Fruit fly (Drosophila melanogaster) whole organism, prepupa: ENCODE results near the gene Hipk.
A peak's percentile ranks its signal among the peaks of the same experiment; 100 is the strongest.

ENCODE experiments used
- Blimp-1 ChIP-seq: fragments of 200-800 bp; sonication (Bioruptor generic); optimal IDR thresholded peaks from 3 replicates; lab custom pipeline; 2017; ENCODE audit warnings: missing biosample characterization, missing genetic modification characterization, mild to moderate bottlenecking, moderate library complexity, missing genetic modification reagents
- CG10631 ChIP-seq: fragments of 200-800 bp; sonication (Bioruptor generic); optimal IDR thresholded peaks from 2 replicates; lab custom pipeline; 2016; ENCODE audit warnings: missing biosample characterization, missing genetic modification characterization
- CG11762 ChIP-seq: fragments of 200-800 bp; sonication (Bioruptor generic); optimal IDR thresholded peaks from 3 replicates; lab custom pipeline; 2016; ENCODE audit warnings: missing biosample characterization, missing genetic modification characterization; ENCODE audit not compliant: insufficient read depth
- CG11902 ChIP-seq: fragments of 200-800 bp; sonication (Bioruptor generic); optimal IDR thresholded peaks from 3 replicates; lab custom pipeline; 2016; ENCODE audit warnings: missing biosample characterization, missing genetic modification characterization
- CG15336 ChIP-seq: fragments of 200-800 bp; sonication (Bioruptor generic); IDR thresholded peaks from 2 replicates; pipeline ENCODE4 v1.3.6; 2022; ENCODE audit warnings: missing biosample characterization, missing genetic modification characterization
- CG1621 ChIP-seq: fragments of 200-800 bp; sonication (Bioruptor generic); optimal IDR thresholded peaks from 3 replicates; lab custom pipeline; 2018; ENCODE audit warnings: missing biosample characterization, mild to moderate bottlenecking, missing genetic modification characterization
- CG3032 ChIP-seq: fragments of 200-800 bp; optimal IDR thresholded peaks from 2 replicates; lab custom pipeline; 2019; ENCODE audit warnings: missing biosample characterization, mild to moderate bottlenecking, missing genetic modification characterization, moderate library complexity
- CG32006 ChIP-seq: fragments of 200-800 bp; sonication (Bioruptor generic); optimal IDR thresholded peaks from 3 replicates; lab custom pipeline; 2017; ENCODE audit warnings: missing biosample characterization, mild to moderate bottlenecking, missing genetic modification characterization
- CG3919 ChIP-seq: fragments of 200-800 bp; sonication (Bioruptor generic); optimal IDR thresholded peaks from 3 replicates; lab custom pipeline; 2016; ENCODE audit warnings: missing biosample characterization, missing genetic modification characterization
- CG4318 ChIP-seq: fragments of 200-800 bp; sonication (Bioruptor generic); optimal IDR thresholded peaks from 3 replicates; lab custom pipeline; 2017; ENCODE audit warnings: missing biosample characterization, mild to moderate bottlenecking, missing genetic modification characterization
- CG6163 ChIP-seq: fragments of 200-800 bp; sonication (Bioruptor generic); IDR thresholded peaks from 3 replicates; pipeline ENCODE4 v1.3.6; 2022; ENCODE audit warnings: missing biosample characterization, missing genetic modification characterization
- CG6276 ChIP-seq: fragments of 200-800 bp; sonication (Bioruptor generic); optimal IDR thresholded peaks from 2 replicates; lab custom pipeline; 2017; ENCODE audit warnings: missing biosample characterization, mild to moderate bottlenecking, missing genetic modification characterization
- CG6792 ChIP-seq: fragments of 200-800 bp; sonication (Bioruptor generic); optimal IDR thresholded peaks from 3 replicates; lab custom pipeline; 2016; ENCODE audit warnings: missing biosample characterization, missing genetic modification characterization
- CG6808 ChIP-seq: fragments of 200-800 bp; sonication (Bioruptor generic); optimal IDR thresholded peaks from 3 replicates; lab custom pipeline; 2017; ENCODE audit warnings: missing biosample characterization, missing genetic modification characterization, mild to moderate bottlenecking, moderate library complexity, missing genetic modification reagents
- CG6854 ChIP-seq: fragments of 200-800 bp; sonication (Bioruptor generic); optimal IDR thresholded peaks from 2 replicates; lab custom pipeline; 2017; ENCODE audit warnings: missing biosample characterization, mild to moderate bottlenecking, missing genetic modification characterization
- CG7368 ChIP-seq: fragments of 200-800 bp; sonication (Bioruptor generic); optimal IDR thresholded peaks from 3 replicates; lab custom pipeline; 2016; ENCODE audit warnings: missing biosample characterization, missing genetic modification characterization
- CG8119 ChIP-seq: fragments of 200-800 bp; sonication (Bioruptor generic); IDR thresholded peaks from 3 replicates; pipeline ENCODE4 v1.3.6; 2022; ENCODE audit warnings: missing biosample characterization, missing genetic modification characterization
- CG8319 ChIP-seq: fragments of 200-800 bp; sonication (Bioruptor generic); optimal IDR thresholded peaks from 3 replicates; lab custom pipeline; 2016; ENCODE audit warnings: missing biosample characterization, missing genetic modification characterization
- CG8632 ChIP-seq: fragments of 200-800 bp; sonication (Bioruptor generic); optimal IDR thresholded peaks from 3 replicates; lab custom pipeline; 2016; ENCODE audit warnings: missing biosample characterization, missing genetic modification characterization
- Eip75B ChIP-seq: fragments of 200-800 bp; sonication (Bioruptor generic); optimal IDR thresholded peaks from 3 replicates; lab custom pipeline; 2016; ENCODE audit warnings: missing biosample characterization, missing genetic modification characterization
- Eip78C ChIP-seq: fragments of 200-800 bp; sonication (Bioruptor generic); peaks from one replicate; lab custom pipeline; 2016; ENCODE audit warnings: missing biosample characterization, missing genetic modification characterization
- Ets21C ChIP-seq: fragments of 200-800 bp; sonication (Bioruptor generic); optimal IDR thresholded peaks from 3 replicates; lab custom pipeline; 2016; ENCODE audit warnings: missing biosample characterization, missing genetic modification characterization
- Ets96B ChIP-seq: fragments of 200-800 bp; optimal IDR thresholded peaks from 2 replicates; lab custom pipeline; 2019; ENCODE audit warnings: missing biosample characterization, mild to moderate bottlenecking, missing genetic modification characterization, moderate library complexity
- Gug ChIP-seq: fragments of 200-800 bp; sonication (Bioruptor generic); IDR thresholded peaks from 2 replicates; pipeline ENCODE4 v1.3.6; 2022; ENCODE audit warnings: missing biosample characterization, missing genetic modification characterization
- Hr38 ChIP-seq: sonication (Bioruptor generic); optimal IDR thresholded peaks from 2 replicates; lab custom pipeline; 2016; ENCODE audit warnings: missing biosample characterization, missing genetic modification characterization
- Hr39 ChIP-seq: fragments of 200-800 bp; sonication (Bioruptor generic); optimal IDR thresholded peaks from 2 replicates; lab custom pipeline; 2016; ENCODE audit warnings: missing biosample characterization, missing genetic modification characterization
- Hr4 ChIP-seq: fragments of 200-800 bp; sonication (Bioruptor generic); optimal IDR thresholded peaks from 3 replicates; lab custom pipeline; 2016; ENCODE audit warnings: missing biosample characterization, missing genetic modification characterization
- Lpt ChIP-seq: fragments of 200-800 bp; sonication (Bioruptor generic); optimal IDR thresholded peaks from 3 replicates; lab custom pipeline; 2016; ENCODE audit warnings: missing biosample characterization, missing genetic modification characterization
- OdsH ChIP-seq: fragments of 200-800 bp; sonication (Bioruptor generic); optimal IDR thresholded peaks from 3 replicates; lab custom pipeline; 2016; ENCODE audit warnings: missing biosample characterization, missing genetic modification characterization
- Smox ChIP-seq: fragments of 200-800 bp; sonication (Bioruptor generic); optimal IDR thresholded peaks from 3 replicates; lab custom pipeline; 2016; ENCODE audit warnings: missing biosample characterization, missing genetic modification characterization
- Sox14 ChIP-seq: fragments of 200-800 bp; sonication (Bioruptor generic); optimal IDR thresholded peaks from 3 replicates; lab custom pipeline; 2016; ENCODE audit warnings: missing biosample characterization, missing genetic modification characterization
- achi ChIP-seq: fragments of 200-800 bp; sonication (Bioruptor generic); optimal IDR thresholded peaks from 3 replicates; lab custom pipeline; 2016; ENCODE audit warnings: missing biosample characterization, missing genetic modification characterization
- acj6 ChIP-seq: fragments of 200-800 bp; sonication (Bioruptor generic); optimal IDR thresholded peaks from 3 replicates; lab custom pipeline; 2016; ENCODE audit warnings: missing biosample characterization, missing genetic modification characterization
- dac ChIP-seq: fragments of 200-800 bp; sonication (Bioruptor generic); optimal IDR thresholded peaks from 2 replicates; lab custom pipeline; 2017; ENCODE audit warnings: missing biosample characterization, mild to moderate bottlenecking, missing genetic modification characterization
- dsx ChIP-seq: fragments of 200-800 bp; optimal IDR thresholded peaks from 3 replicates; lab custom pipeline; 2019; ENCODE audit warnings: missing biosample characterization, mild to moderate bottlenecking, missing genetic modification characterization, moderate library complexity; ENCODE audit not compliant: poor library complexity, severe bottlenecking
- eg ChIP-seq: fragments of 200-800 bp; sonication (Bioruptor generic); IDR thresholded peaks from 3 replicates; pipeline ENCODE4 v1.3.6; 2022; ENCODE audit warnings: missing biosample characterization, missing genetic modification characterization
- esn ChIP-seq: fragments of 200-800 bp; sonication (Bioruptor generic); optimal IDR thresholded peaks from 2 replicates; lab custom pipeline; 2016; ENCODE audit warnings: missing biosample characterization, mild to moderate bottlenecking, missing genetic modification characterization, moderate library complexity
- fd59A ChIP-seq: fragments of 200-800 bp; sonication (Bioruptor generic); optimal IDR thresholded peaks from 2 replicates; lab custom pipeline; 2017; ENCODE audit warnings: missing biosample characterization, mild to moderate bottlenecking, missing genetic modification characterization, missing genetic modification reagents
- fkh ChIP-seq: fragments of 200-800 bp; sonication (Bioruptor generic); optimal IDR thresholded peaks from 3 replicates; lab custom pipeline; 2017; ENCODE audit warnings: missing biosample characterization, mild to moderate bottlenecking, missing genetic modification characterization, moderate library complexity
- lz ChIP-seq: fragments of 200-800 bp; sonication (Bioruptor generic); optimal IDR thresholded peaks from 3 replicates; lab custom pipeline; 2016; ENCODE audit warnings: missing biosample characterization, missing genetic modification characterization
- net ChIP-seq: fragments of 200-800 bp; sonication (Bioruptor generic); optimal IDR thresholded peaks from 3 replicates; lab custom pipeline; 2016; ENCODE audit warnings: missing biosample characterization, missing genetic modification characterization
- pdm3 ChIP-seq: fragments of 200-800 bp; sonication (Bioruptor generic); optimal IDR thresholded peaks from 3 replicates; lab custom pipeline; 2016; ENCODE audit warnings: missing biosample characterization, missing genetic modification characterization
- salr ChIP-seq, 2 experiments: fragments of 200-800 bp; sonication (Bioruptor generic); optimal IDR thresholded peaks; 3 replicates each; lab custom pipeline; 2016 to 2018; ENCODE audit warnings: missing biosample characterization in 2 of 2, missing genetic modification characterization in 2 of 2, mild to moderate bottlenecking in 1 of 2
- spab ChIP-seq: fragments of 200-800 bp; sonication (Bioruptor generic); optimal IDR thresholded peaks from 2 replicates; lab custom pipeline; 2017; ENCODE audit warnings: missing biosample characterization, mild to moderate bottlenecking, missing genetic modification characterization, missing genetic modification reagents
- topi ChIP-seq: fragments of 200-800 bp; sonication (Bioruptor generic); optimal IDR thresholded peaks from 3 replicates; lab custom pipeline; 2016; ENCODE audit warnings: missing biosample characterization, missing genetic modification characterization
- vri ChIP-seq: fragments of 200-800 bp; sonication (Bioruptor generic); optimal IDR thresholded peaks from 3 replicates; lab custom pipeline; 2016; ENCODE audit warnings: missing biosample characterization, mild to moderate bottlenecking, missing genetic modification characterization

Hipk gene

DNA sequence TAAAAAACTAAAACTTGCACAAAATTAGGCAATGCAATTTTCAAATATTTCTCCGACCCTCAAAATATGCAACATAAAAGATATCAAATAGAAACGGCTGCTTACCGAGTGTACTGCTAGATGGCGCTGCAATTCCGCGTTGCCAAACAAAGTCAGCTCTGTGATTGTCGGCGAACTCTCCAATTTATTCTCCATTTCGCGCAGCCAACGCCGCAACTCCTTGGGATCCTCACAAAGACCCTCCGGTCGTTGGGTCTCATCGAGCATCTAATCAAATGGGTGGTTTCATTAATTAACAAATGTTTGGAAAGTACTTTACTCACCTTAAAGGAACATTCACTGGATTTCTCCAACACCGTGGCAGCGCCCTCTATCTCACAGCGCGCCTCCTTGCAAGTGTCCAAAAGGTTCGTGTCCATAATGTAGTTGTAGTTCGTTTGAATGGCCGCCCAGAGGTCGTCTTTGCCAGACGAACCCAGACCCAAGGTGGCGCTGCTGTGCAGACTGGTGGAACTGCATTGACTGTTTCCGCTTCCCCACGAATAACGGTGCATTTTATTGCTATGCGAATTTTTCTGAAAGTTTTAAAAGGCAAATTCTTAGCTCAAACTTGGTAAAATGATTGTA, 37.0 kb upstream of the Hipk start (continued):
- peak; percentile 10 for TF ChIP-seq CG6854
- TF ChIP-seq CG3032 (tag; lab: Kevin White, UChicago) = peak; percentile 49
- TF ChIP-seq CG11762 (GFP tag; lab: Kevin White, UChicago) = no peak
- peak; percentile 4 for TF ChIP-seq CG10631 (GFP tag; lab: Kevin White, UChicago)
- no peak for TF ChIP-seq vri (GFP tag; lab: Kevin White, UChicago)
- TF ChIP-seq Smox (GFP tag; lab: Kevin White, UChicago) = no peak
- TF ChIP-seq fd59A = peak; percentile 9
- peak; percentile 46 for TF ChIP-seq dac (GFP tag; lab: Kevin White, UChicago)
- TF ChIP-seq Ets21C (GFP tag; lab: Kevin White, UChicago) = peak; percentile 45
- peak; percentile 68 for TF ChIP-seq CG7368 (GFP tag; lab: Kevin White, UChicago)
- TF ChIP-seq acj6 (GFP tag; lab: Kevin White, UChicago) = peak; percentile 64
- peak; percentile 65 for TF ChIP-seq topi
- no peak for TF ChIP-seq CG4318 (GFP tag; lab: Kevin White, UChicago)
- peak; percentile 43 for TF ChIP-seq Eip75B (GFP tag; lab: Kevin White, UChicago)
- TF ChIP-seq CG8632 (GFP tag; lab: Kevin White, UChicago) = peak; percentile 34
- peak; percentile 24 for TF ChIP-seq Blimp-1 (GFP tag; lab: Kevin White, UChicago)
- peak; percentile 80 for TF ChIP-seq CG3919 (GFP tag; lab: Kevin White, UChicago)
- TF ChIP-seq lz (GFP tag; lab: Kevin White, UChicago) = peak; percentile 83
- peak; percentile 66 for TF ChIP-seq OdsH (GFP tag; lab: Kevin White, UChicago)
- no peak for TF ChIP-seq spab (GFP tag; lab: Kevin White, UChicago)
- peak; percentile 11 for TF ChIP-seq CG32006
- TF ChIP-seq Gug (GFP tag; lab: Robert Waterston, UW) = 0 out of 2 replicates have a peak, but pooled peaks have one; percentile 14
- no peak for TF ChIP-seq CG1621 (tag; lab: Kevin White, UChicago)
- TF ChIP-seq CG8319 = peak; percentile 26
- peak; percentile 62 for TF ChIP-seq CG6792 (GFP tag; lab: Kevin White, UChicago)
- TF ChIP-seq, all 60 proteins: peak for 38

DNA sequence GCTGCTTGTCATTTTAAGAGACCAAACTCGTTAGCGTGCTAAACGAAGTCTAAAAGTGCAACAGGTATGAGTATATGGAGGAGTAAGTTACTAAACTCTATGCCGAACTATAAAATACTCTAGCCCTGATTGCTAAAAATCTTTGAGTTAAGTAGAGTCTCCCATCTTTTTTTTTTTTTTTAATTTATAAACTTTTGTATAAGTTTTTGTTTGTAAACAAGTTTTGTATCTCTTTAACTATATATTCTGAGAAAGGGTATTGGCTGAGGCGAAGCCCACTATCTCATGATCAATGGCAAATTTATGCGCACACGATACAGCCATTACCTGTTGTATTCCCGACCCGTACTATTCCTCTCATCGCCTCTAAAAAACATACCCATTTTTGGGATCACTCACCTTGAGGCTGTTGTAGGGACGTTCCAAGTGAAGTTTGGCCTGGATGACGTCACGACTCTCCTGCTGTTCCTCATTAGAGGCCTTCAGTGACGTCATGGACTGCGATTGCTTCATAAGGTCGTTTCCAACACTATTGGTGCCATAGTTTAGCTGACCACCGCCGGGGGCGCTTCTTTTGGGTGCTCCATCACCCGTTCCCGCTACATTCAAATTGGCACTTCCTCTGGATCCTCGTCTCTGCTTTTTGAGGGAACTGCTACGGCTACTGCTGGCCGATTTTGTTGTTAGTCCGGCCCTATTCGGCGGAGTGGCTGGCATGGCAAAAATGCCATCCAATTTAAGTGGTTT, 35.1 kb upstream of the Hipk start:
- TF ChIP-seq Hr39 = no peak
- TF ChIP-seq Eip75B (GFP tag; lab: Kevin White, UChicago) = no peak
- no peak for TF ChIP-seq CG6854
- TF ChIP-seq OdsH (GFP tag; lab: Kevin White, UChicago) = peak; percentile 15
- peak; percentile 17 for TF ChIP-seq CG10631 (GFP tag; lab: Kevin White, UChicago)
- peak; percentile 6 for TF ChIP-seq Eip78C (GFP tag; lab: Kevin White, UChicago)
- TF ChIP-seq Hr4 = peak; percentile 37
- peak; percentile 40; the same call in 2 of the 3 replicates for TF ChIP-seq CG8119 (GFP tag; lab: Robert Waterston, UW)
- TF ChIP-seq dsx (GFP tag; lab: Kevin White, UChicago) = no peak
- no peak for TF ChIP-seq Ets96B
- peak; percentile 30 for TF ChIP-seq achi (GFP tag; lab: Kevin White, UChicago)
- peak; percentile 50; the same call in 1 of the 3 replicates for TF ChIP-seq eg (GFP tag; lab: Robert Waterston, UW)
- TF ChIP-seq CG32006 = peak; percentile 61
- no peak for TF ChIP-seq CG3032 (tag; lab: Kevin White, UChicago)
- TF ChIP-seq CG4318 (GFP tag; lab: Kevin White, UChicago) = peak; percentile 18
- TF ChIP-seq CG11902 = no peak
- TF ChIP-seq CG8319 = no peak
- TF ChIP-seq Lpt (GFP tag; lab: Kevin White, UChicago) = peak; percentile 21
- TF ChIP-seq salr (GFP tag; optimal IDR thresholded peaks at IDR 0.05; lab: Kevin White, UChicago) = peak in 1 of 2 experiments; percentile 0
- TF ChIP-seq CG6163 (GFP tag; lab: Robert Waterston, UW) = no peak
- no peak for TF ChIP-seq CG11762 (GFP tag; lab: Kevin White, UChicago)
- TF ChIP-seq CG15336 (GFP tag; lab: Robert Waterston, UW) = peak; percentile 76
- peak; percentile 25 for TF ChIP-seq CG6276 (GFP tag; lab: Kevin White, UChicago)
- no peak for TF ChIP-seq fkh (GFP tag; lab: Kevin White, UChicago)
- no peak for TF ChIP-seq CG6808 (GFP tag; lab: Kevin White, UChicago)
- TF ChIP-seq pdm3 = peak; percentile 19
- TF ChIP-seq Hr38 (GFP tag; lab: Kevin White, UChicago) = no peak
- TF ChIP-seq esn (GFP tag; lab: Kevin White, UChicago) = no peak
- no peak for TF ChIP-seq Sox14 (GFP tag; lab: Kevin White, UChicago)
- TF ChIP-seq net (GFP tag; lab: Kevin White, UChicago) = no peak
